Worm (Caenorhabditis elegans) whole organism, L2 larva: ENCODE results near the gene ZK1248.20.

ENCODE experiments used
- C34F6.9 ChIP-seq: fragments of 150-350 bp; optimal IDR thresholded peaks from 2 replicates; lab custom pipeline; 2014; ENCODE audit warnings: missing biosample characterization, missing genetic modification characterization
- F13H6.1 ChIP-seq: sonication (generic microtip); optimal IDR thresholded peaks from 2 replicates; lab custom pipeline; 2016; ENCODE audit warnings: missing genetic modification characterization, missing compliant biosample characterization
- R02D3.7 ChIP-seq: fragments of 150-350 bp; optimal IDR thresholded peaks from 2 replicates; lab custom pipeline; 2014; ENCODE audit warnings: missing biosample characterization, missing genetic modification characterization
- Y55F3AM.14 ChIP-seq: fragments of 200-800 bp; sonication (Bioruptor generic); optimal IDR thresholded peaks from 2 replicates; lab custom pipeline; 2018; ENCODE audit warnings: mild to moderate bottlenecking, missing genetic modification characterization, missing compliant biosample characterization
- ZK546.5 ChIP-seq: sonication (generic microtip); optimal IDR thresholded peaks from 2 replicates; lab custom pipeline; 2017; ENCODE audit warnings: missing biosample characterization, missing genetic modification characterization
- alr-1 ChIP-seq: fragments of 150-350 bp; optimal IDR thresholded peaks from 2 replicates; lab custom pipeline; 2014; ENCODE audit warnings: missing biosample characterization, missing genetic modification characterization
- aly-2 ChIP-seq: fragments of 150-350 bp; optimal IDR thresholded peaks from 2 replicates; lab custom pipeline; 2014; ENCODE audit warnings: missing biosample characterization, missing genetic modification characterization
- ama-1 ChIP-seq: fragments of 150-350 bp; optimal IDR thresholded peaks from 2 replicates; lab custom pipeline; 2018; ENCODE audit warnings: inconsistent platforms
- blmp-1 ChIP-seq: sonication (generic microtip); optimal IDR thresholded peaks from 2 replicates; lab custom pipeline; 2017; ENCODE audit warnings: missing genetic modification characterization, mild to moderate bottlenecking, missing compliant biosample characterization, antibody characterized with exemption, moderate library complexity; ENCODE audit not compliant: insufficient read depth
- ceh-16 ChIP-seq: fragments of 150-350 bp; optimal IDR thresholded peaks from 2 replicates; lab custom pipeline; 2014; ENCODE audit warnings: missing biosample characterization, missing genetic modification characterization
- ceh-82 ChIP-seq: fragments of 150-350 bp; optimal IDR thresholded peaks from 2 replicates; lab custom pipeline; 2014; ENCODE audit warnings: missing biosample characterization, missing genetic modification characterization
- crh-2 ChIP-seq: sonication (generic microtip); optimal IDR thresholded peaks from 2 replicates; lab custom pipeline; 2017; ENCODE audit warnings: missing biosample characterization, missing genetic modification characterization
- dmd-4 ChIP-seq: sonication (generic microtip); optimal IDR thresholded peaks from 2 replicates; lab custom pipeline; 2017; ENCODE audit warnings: missing biosample characterization, missing genetic modification characterization
- egl-27 ChIP-seq: sonication (generic microtip); optimal IDR thresholded peaks from 3 replicates; lab custom pipeline; 2017; ENCODE audit warnings: missing biosample characterization, missing genetic modification reagents, missing genetic modification characterization
- elt-1 ChIP-seq: fragments of 150-350 bp; optimal IDR thresholded peaks from 2 replicates; lab custom pipeline; 2014; ENCODE audit warnings: missing biosample characterization, missing genetic modification characterization
- elt-3 ChIP-seq: sonication (generic microtip); optimal IDR thresholded peaks from 2 replicates; lab custom pipeline; 2017; ENCODE audit warnings: missing biosample characterization, missing genetic modification characterization
- fos-1 ChIP-seq: fragments of 150-350 bp; optimal IDR thresholded peaks from 2 replicates; lab custom pipeline; 2014; ENCODE audit warnings: missing biosample characterization, missing genetic modification characterization
- gmeb-1 ChIP-seq: fragments of 150-350 bp; optimal IDR thresholded peaks from 2 replicates; lab custom pipeline; 2014; ENCODE audit warnings: missing biosample characterization, missing genetic modification characterization
- lin-11 ChIP-seq: fragments of 150-350 bp; sonication (generic microtip); optimal IDR thresholded peaks from 2 replicates; lab custom pipeline; 2014; ENCODE audit warnings: missing biosample characterization, missing genetic modification characterization, inconsistent platforms, mixed read lengths
- lin-13 ChIP-seq: fragments of 150-350 bp; optimal IDR thresholded peaks from 2 replicates; lab custom pipeline; 2014; ENCODE audit warnings: missing biosample characterization, missing genetic modification reagents, missing genetic modification characterization
- lin-39 ChIP-seq: fragments of 150-350 bp; optimal IDR thresholded peaks from 2 replicates; lab custom pipeline; 2014; ENCODE audit warnings: missing biosample characterization, missing genetic modification reagents, missing genetic modification characterization
- lsy-2 ChIP-seq, 2 experiments: fragments of 150-350 bp in 1 of 2; sonication (generic microtip) in 1 of 2; optimal IDR thresholded peaks; 2 replicates each; lab custom pipeline; 2014 to 2017; ENCODE audit warnings: missing biosample characterization in 2 of 2, missing genetic modification characterization in 2 of 2
- mab-5 ChIP-seq: fragments of 150-350 bp; optimal IDR thresholded peaks from 2 replicates; lab custom pipeline; 2014; ENCODE audit warnings: missing biosample characterization, missing genetic modification characterization
- mbf-1 ChIP-seq: sonication (generic microtip); optimal IDR thresholded peaks from 2 replicates; lab custom pipeline; 2017; ENCODE audit warnings: missing biosample characterization, missing genetic modification characterization
- mdl-1 ChIP-seq, 2 experiments: fragments of 150-350 bp in 1 of 2; sonication (generic microtip) in 1 of 2; optimal IDR thresholded peaks; 2 replicates each; lab custom pipeline; 2017; ENCODE audit warnings: missing biosample characterization in 2 of 2, missing genetic modification characterization in 2 of 2
- nhr-10 ChIP-seq: sonication (generic microtip); optimal IDR thresholded peaks from 2 replicates; lab custom pipeline; 2017; ENCODE audit warnings: missing biosample characterization, missing genetic modification characterization
- nhr-11 ChIP-seq: fragments of 150-350 bp; optimal IDR thresholded peaks from 2 replicates; lab custom pipeline; 2014; ENCODE audit warnings: missing biosample characterization, missing genetic modification characterization
- nhr-12 ChIP-seq: fragments of 150-350 bp; optimal IDR thresholded peaks from 2 replicates; lab custom pipeline; 2014; ENCODE audit warnings: missing biosample characterization, missing genetic modification characterization
- nhr-129 ChIP-seq: fragments of 150-350 bp; optimal IDR thresholded peaks from 2 replicates; lab custom pipeline; 2014; ENCODE audit warnings: missing biosample characterization, missing genetic modification characterization
- nhr-21 ChIP-seq: fragments of 150-350 bp; optimal IDR thresholded peaks from 2 replicates; lab custom pipeline; 2014; ENCODE audit warnings: missing biosample characterization, missing genetic modification characterization
- nhr-23 ChIP-seq: fragments of 150-350 bp; optimal IDR thresholded peaks from 2 replicates; lab custom pipeline; 2014; ENCODE audit warnings: missing biosample characterization, missing genetic modification reagents, missing genetic modification characterization
- nhr-237 ChIP-seq: fragments of 150-350 bp; optimal IDR thresholded peaks from 2 replicates; lab custom pipeline; 2014; ENCODE audit warnings: missing biosample characterization, missing genetic modification characterization
- nhr-25 ChIP-seq: fragments of 150-350 bp; sonication (generic microtip); optimal IDR thresholded peaks from 3 replicates; lab custom pipeline; 2014; ENCODE audit warnings: missing biosample characterization, missing genetic modification characterization
- nhr-6 ChIP-seq: fragments of 150-350 bp; optimal IDR thresholded peaks from 2 replicates; lab custom pipeline; 2014; ENCODE audit warnings: missing biosample characterization, missing genetic modification characterization
- nhr-77 ChIP-seq: fragments of 150-350 bp; optimal IDR thresholded peaks from 2 replicates; lab custom pipeline; 2014; ENCODE audit warnings: missing biosample characterization, missing genetic modification characterization
- peb-1 ChIP-seq: fragments of 150-350 bp; optimal IDR thresholded peaks from 2 replicates; lab custom pipeline; 2014; ENCODE audit warnings: missing biosample characterization, missing genetic modification characterization
- sem-4 ChIP-seq: fragments of 150-350 bp; optimal IDR thresholded peaks from 2 replicates; lab custom pipeline; 2014; ENCODE audit warnings: missing biosample characterization, missing genetic modification reagents, missing genetic modification characterization
- skn-1 ChIP-seq: sonication (generic microtip); optimal IDR thresholded peaks from 2 replicates; lab custom pipeline; 2017; ENCODE audit warnings: missing biosample characterization, missing genetic modification characterization
- sma-3 ChIP-seq: sonication (generic microtip); optimal IDR thresholded peaks from 2 replicates; lab custom pipeline; 2016; ENCODE audit warnings: missing genetic modification reagents, missing genetic modification characterization, missing compliant biosample characterization
- sma-9 ChIP-seq, 2 experiments: fragments of 150-350 bp in 1 of 2; sonication (generic microtip) in 1 of 2; optimal IDR thresholded peaks; 2 replicates each; lab custom pipeline; 2014 to 2016; ENCODE audit warnings: missing genetic modification characterization in 2 of 2, mild to moderate bottlenecking in 1 of 2, missing biosample characterization in 1 of 2, missing compliant biosample characterization in 1 of 2, missing genetic modification reagents in 1 of 2, moderate library complexity in 1 of 2
- snpc-4 ChIP-seq: fragments of 150-350 bp; optimal IDR thresholded peaks from 2 replicates; lab custom pipeline; 2014; ENCODE audit warnings: missing biosample characterization, missing genetic modification characterization
- unc-39 ChIP-seq: fragments of 150-350 bp; optimal IDR thresholded peaks from 2 replicates; lab custom pipeline; 2014; ENCODE audit warnings: missing biosample characterization, missing genetic modification characterization
- unc-55 ChIP-seq: fragments of 150-350 bp; sonication (generic microtip); optimal IDR thresholded peaks from 3 replicates; lab custom pipeline; 2014; ENCODE audit warnings: missing biosample characterization, missing genetic modification reagents, missing genetic modification characterization
- unc-62 ChIP-seq: fragments of 150-350 bp; optimal IDR thresholded peaks from 2 replicates; lab custom pipeline; 2014; ENCODE audit warnings: missing biosample characterization, missing genetic modification reagents, missing genetic modification characterization
- zag-1 ChIP-seq: fragments of 150-350 bp; optimal IDR thresholded peaks from 2 replicates; lab custom pipeline; 2014; ENCODE audit warnings: missing biosample characterization, missing genetic modification characterization
- ztf-1 ChIP-seq: fragments of 200-800 bp; sonication (Bioruptor generic); conservative IDR thresholded peaks from 2 replicates; pipeline ENCODE4 v1.3.6; 2022; ENCODE audit warnings: missing genetic modification characterization, missing compliant biosample characterization
- ztf-11 ChIP-seq: sonication (generic microtip); optimal IDR thresholded peaks from 2 replicates; lab custom pipeline; 2017; ENCODE audit warnings: missing biosample characterization, missing genetic modification characterization
- ztf-4 ChIP-seq: fragments of 150-350 bp; optimal IDR thresholded peaks from 2 replicates; lab custom pipeline; 2014; ENCODE audit warnings: missing biosample characterization, missing genetic modification characterization

Gene ZK1248.20

DNA sequence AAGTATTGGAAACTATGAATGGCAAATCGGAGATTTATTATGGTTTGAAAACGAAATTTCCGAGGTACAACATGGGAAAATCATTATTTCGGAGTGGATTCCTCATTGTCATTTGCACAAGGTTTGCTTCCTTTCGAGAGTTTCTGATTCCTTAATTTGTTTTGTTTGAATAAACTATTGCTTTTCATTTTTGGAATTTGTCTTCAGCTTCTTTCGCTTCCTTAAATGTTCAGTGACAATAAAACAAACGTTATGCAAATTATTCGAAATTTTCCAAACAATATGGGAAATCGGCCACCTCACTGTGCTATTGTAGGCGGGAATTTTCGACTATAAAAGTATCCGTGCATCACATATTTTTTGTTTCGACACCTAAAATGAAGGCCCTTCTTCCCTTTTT is 25.4 kb downstream of the ZK1248.20 start, which contains the start of gene nep-25:
Gene nep-25 (plus strand): TSS at position 375 of the 400 bp plus-strand sequence.
- TF ChIP-seq nhr-237 (tag; lab: Kevin White, UChicago) (no peak), snpc-4 (tag; lab: Kevin White, UChicago) (no peak), ceh-82 (tag; lab: Kevin White, UChicago) (no peak), unc-62 (GFP tag; lab: Kevin White, UChicago) (no peak), ZK546.5 (no peak), lsy-2 (tag; optimal IDR thresholded peaks at IDR 0.05; lab: Kevin White, UChicago) (no peak), zag-1 (tag; lab: Kevin White, UChicago) (no peak), sma-3 (GFP tag; lab: Kevin White, UChicago) (no peak), peb-1 (tag; lab: Kevin White, UChicago) (no peak), Y55F3AM.14 (GFP tag; lab: Kevin White, UChicago) (no peak)

DNA sequence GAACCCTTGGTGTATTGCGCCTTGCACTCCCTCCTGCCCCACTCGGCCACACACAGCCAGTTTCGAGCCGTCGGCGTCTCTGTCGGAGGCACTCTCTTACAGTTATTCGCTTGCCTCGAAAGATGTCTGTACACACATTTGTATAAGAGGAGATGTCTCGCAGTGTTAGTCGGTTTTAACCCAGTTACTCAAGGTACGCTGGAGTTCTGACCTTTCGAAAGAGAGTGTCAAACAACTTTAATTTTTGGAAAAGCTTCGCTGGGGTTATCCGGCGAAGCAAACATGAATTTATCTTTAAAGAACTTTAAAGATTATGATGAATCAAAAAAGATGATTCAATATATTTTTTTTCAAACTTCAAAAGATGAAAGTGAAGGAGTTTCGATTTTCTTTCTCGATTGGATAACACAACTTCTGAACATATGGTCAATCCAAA is 28.3 kb downstream of the ZK1248.20 start:
- TF ChIP-seq nhr-12 (tag; lab: Kevin White, UChicago): peak; percentile 59
- TF ChIP-seq blmp-1 (tag; lab: Kevin White, UChicago): peak; percentile 82
- peak; percentile 98 for TF ChIP-seq fos-1 (tag; lab: Kevin White, UChicago)
- peak; percentile 99 for TF ChIP-seq lin-11
- TF ChIP-seq mab-5 (tag; lab: Kevin White, UChicago): peak; percentile 98
- peak; percentile 97 for TF ChIP-seq Y55F3AM.14 (GFP tag; lab: Kevin White, UChicago)
- peak; percentile 83 for TF ChIP-seq R02D3.7
- TF ChIP-seq sem-4 (tag; lab: Kevin White, UChicago): peak; percentile 99
- TF ChIP-seq C34F6.9 (tag; lab: Kevin White, UChicago): peak; percentile 100
- peak; percentile 96 for TF ChIP-seq lin-39 (tag; lab: Kevin White, UChicago)
- peak; percentile 99 for TF ChIP-seq ztf-4
- peak; percentile 85 for TF ChIP-seq ztf-11 (tag; lab: Kevin White, UChicago)
- TF ChIP-seq nhr-237 (tag; lab: Kevin White, UChicago): peak; percentile 95
- peak; percentile 99 for TF ChIP-seq unc-55
- peak; percentile 85 for TF ChIP-seq ZK546.5
- peak; percentile 97 for TF ChIP-seq lsy-2 (tag; optimal IDR thresholded peaks at IDR 0.05; lab: Kevin White, UChicago)
- peak; percentile 93 for TF ChIP-seq nhr-77 (tag; lab: Kevin White, UChicago)
- peak; percentile 99 for TF ChIP-seq zag-1 (tag; lab: Kevin White, UChicago)
- TF ChIP-seq ama-1 (lab: Kevin White, UChicago): peak; percentile 100
- peak; percentile 90 for TF ChIP-seq ceh-82 (tag; lab: Kevin White, UChicago)
- peak; percentile 79 for TF ChIP-seq dmd-4 (tag; lab: Kevin White, UChicago)
- peak; percentile 99 for TF ChIP-seq F13H6.1 (tag; lab: Kevin White, UChicago)
- peak; percentile 97 for TF ChIP-seq nhr-10
- TF ChIP-seq aly-2: peak; percentile 94
- peak; percentile 45 for TF ChIP-seq elt-1 (tag; lab: Kevin White, UChicago)
- TF ChIP-seq unc-62 (GFP tag; lab: Kevin White, UChicago): peak; percentile 83
- TF ChIP-seq crh-2 (tag; lab: Kevin White, UChicago): peak; percentile 99
- peak; percentile 64 for TF ChIP-seq mbf-1 (tag; lab: Kevin White, UChicago)
- TF ChIP-seq unc-39 (tag; lab: Kevin White, UChicago): peak; percentile 63
- peak; percentile 98 for TF ChIP-seq nhr-6 (tag; lab: Kevin White, UChicago)
- peak; percentile 81 for TF ChIP-seq skn-1 (tag; lab: Kevin White, UChicago)
- TF ChIP-seq ztf-1 (GFP tag; lab: Robert Waterston, UW): 0 out of 2 replicates have a peak, but pooled peaks have one; percentile 81
- peak; percentile 88 for TF ChIP-seq nhr-11 (tag; lab: Kevin White, UChicago)
- TF ChIP-seq snpc-4 (tag; lab: Kevin White, UChicago): peak; percentile 100
- TF ChIP-seq sma-9 (GFP tag; optimal IDR thresholded peaks at IDR 0.05; lab: Kevin White, UChicago): peak; percentile 98
- TF ChIP-seq sma-9 (tag; optimal IDR thresholded peaks at IDR 0.05; lab: Kevin White, UChicago): peak; percentile 71
- peak; percentile 99 for TF ChIP-seq sma-3 (GFP tag; lab: Kevin White, UChicago)
- TF ChIP-seq nhr-21 (tag; lab: Kevin White, UChicago): peak; percentile 99
- TF ChIP-seq peb-1 (tag; lab: Kevin White, UChicago): no peak
- no peak for TF ChIP-seq elt-3 (tag; lab: Kevin White, UChicago)
- TF ChIP-seq mdl-1 (tag; optimal IDR thresholded peaks at IDR 0.05; lab: Kevin White, UChicago): peak; percentile 92 to 93
- TF ChIP-seq gmeb-1 (tag; lab: Kevin White, UChicago): peak; percentile 95
- peak; percentile 99 for TF ChIP-seq egl-27 (tag; lab: Kevin White, UChicago)
- TF ChIP-seq lin-13 (GFP tag; lab: Kevin White, UChicago): peak; percentile 98
- peak; percentile 99 for TF ChIP-seq nhr-25 (tag; lab: Kevin White, UChicago)
- peak; percentile 96 for TF ChIP-seq ceh-16
- peak; percentile 99 for TF ChIP-seq nhr-129 (tag; lab: Kevin White, UChicago)
- TF ChIP-seq nhr-23 (tag; lab: Kevin White, UChicago): no peak
- TF ChIP-seq alr-1: no peak
